Fruit fly (Drosophila melanogaster) whole organism, embryonic: ENCODE measurements around the gene zyd.

Source experiments
- Atf-2 ChIP-seq: fragments of 200-800 bp; sonication (Bioruptor generic); optimal IDR thresholded peaks from 2 replicates; lab custom pipeline; 2016; ENCODE audit warnings: missing biosample characterization, missing genetic modification characterization
- CG10209 ChIP-seq: fragments of 200-800 bp; sonication (Bioruptor generic); optimal IDR thresholded peaks from 3 replicates; lab custom pipeline; 2017; ENCODE audit warnings: missing biosample characterization, mild to moderate bottlenecking, missing genetic modification characterization, missing genetic modification reagents
- CG10462 ChIP-seq: fragments of 200-800 bp; sonication (Bioruptor generic); optimal IDR thresholded peaks from 2 replicates; lab custom pipeline; 2016; ENCODE audit warnings: missing biosample characterization, missing genetic modification characterization
- CG10543 ChIP-seq: fragments of 200-800 bp; sonication (Bioruptor generic); optimal IDR thresholded peaks from 3 replicates; lab custom pipeline; 2017; ENCODE audit warnings: missing biosample characterization, mild to moderate bottlenecking, missing genetic modification characterization, moderate library complexity
- CG11456 ChIP-seq: fragments of 200-800 bp; sonication (Bioruptor generic); IDR thresholded peaks from 3 replicates; pipeline ENCODE4 v1.3.6; 2022; ENCODE audit warnings: missing biosample characterization, missing genetic modification characterization
- CG12942 ChIP-seq: fragments of 200-800 bp; sonication (Bioruptor generic); optimal IDR thresholded peaks from 3 replicates; lab custom pipeline; 2016; ENCODE audit warnings: missing biosample characterization, missing genetic modification characterization
- CG13775 ChIP-seq: fragments of 200-800 bp; sonication (Bioruptor generic); optimal IDR thresholded peaks from 3 replicates; lab custom pipeline; 2017; ENCODE audit warnings: missing biosample characterization, mild to moderate bottlenecking, missing genetic modification characterization
- CG14667 ChIP-seq: fragments of 200-800 bp; sonication (Bioruptor generic); IDR thresholded peaks from 2 replicates; pipeline ENCODE4 v1.3.6; 2022; ENCODE audit warnings: missing biosample characterization, missing genetic modification characterization
- CG14965 ChIP-seq: fragments of 200-800 bp; sonication (Bioruptor generic); optimal IDR thresholded peaks from 2 replicates; lab custom pipeline; 2016; ENCODE audit warnings: missing biosample characterization, missing genetic modification characterization, borderline replicate concordance
- CG1602 ChIP-seq: fragments of 200-800 bp; sonication (Bioruptor generic); optimal IDR thresholded peaks from 3 replicates; lab custom pipeline; 2016; ENCODE audit warnings: missing biosample characterization, missing genetic modification characterization
- CG16815 ChIP-seq: fragments of 200-800 bp; sonication (Bioruptor generic); optimal IDR thresholded peaks from 3 replicates; lab custom pipeline; 2017; ENCODE audit warnings: missing biosample characterization, mild to moderate bottlenecking, missing genetic modification characterization
- CG17385 ChIP-seq: fragments of 200-800 bp; sonication (Bioruptor generic); optimal IDR thresholded peaks from 3 replicates; lab custom pipeline; 2018; ENCODE audit warnings: missing biosample characterization, mild to moderate bottlenecking, missing genetic modification characterization
- CG2678 ChIP-seq: fragments of 200-800 bp; sonication (Bioruptor generic); optimal IDR thresholded peaks from 3 replicates; lab custom pipeline; 2019; ENCODE audit warnings: missing biosample characterization, mild to moderate bottlenecking, missing genetic modification characterization, moderate library complexity
- CG2712 ChIP-seq: fragments of 200-800 bp; optimal IDR thresholded peaks from 3 replicates; lab custom pipeline; 2019; ENCODE audit warnings: missing biosample characterization, mild to moderate bottlenecking, missing genetic modification characterization, moderate library complexity
- CG2875 ChIP-seq: fragments of 200-800 bp; sonication (Bioruptor generic); optimal IDR thresholded peaks from 2 replicates; lab custom pipeline; 2017; ENCODE audit warnings: missing biosample characterization, mild to moderate bottlenecking, missing genetic modification characterization, missing genetic modification reagents
- CG33557 ChIP-seq: fragments of 200-800 bp; sonication (Bioruptor generic); optimal IDR thresholded peaks from 2 replicates; lab custom pipeline; 2019; ENCODE audit warnings: missing biosample characterization, mild to moderate bottlenecking, missing genetic modification characterization, moderate library complexity
- CG5180 ChIP-seq: fragments of 200-800 bp; sonication (Bioruptor generic); optimal IDR thresholded peaks from 3 replicates; lab custom pipeline; 2017; ENCODE audit warnings: missing biosample characterization, missing genetic modification characterization, mild to moderate bottlenecking, moderate library complexity, missing genetic modification reagents
- CG7556 ChIP-seq: fragments of 200-800 bp; sonication (Bioruptor generic); optimal IDR thresholded peaks from 2 replicates; lab custom pipeline; 2017; ENCODE audit warnings: missing biosample characterization, mild to moderate bottlenecking, missing genetic modification characterization
- CG9876 ChIP-seq: fragments of 200-800 bp; sonication (Bioruptor generic); optimal IDR thresholded peaks from 2 replicates; lab custom pipeline; 2016; ENCODE audit warnings: missing biosample characterization, missing genetic modification characterization
- CG9932 ChIP-seq: fragments of 200-800 bp; sonication (Bioruptor generic); IDR thresholded peaks from 2 replicates; pipeline ENCODE4 v1.3.6; 2022; ENCODE audit warnings: missing biosample characterization, missing genetic modification characterization
- Ets97D ChIP-seq: fragments of 200-800 bp; sonication (Bioruptor generic); optimal IDR thresholded peaks from 3 replicates; lab custom pipeline; 2016; ENCODE audit warnings: missing biosample characterization, missing genetic modification characterization
- Fer1 ChIP-seq: fragments of 200-800 bp; sonication (Bioruptor generic); optimal IDR thresholded peaks from 2 replicates; lab custom pipeline; 2017; ENCODE audit warnings: missing biosample characterization, mild to moderate bottlenecking, missing genetic modification characterization
- Lpt ChIP-seq: fragments of >200 bp; optimal IDR thresholded peaks from 2 replicates; lab custom pipeline; 2018; ENCODE audit warnings: missing biosample characterization, missing genetic modification characterization
- NFAT ChIP-seq: fragments of 200-800 bp; sonication (Bioruptor generic); IDR thresholded peaks from 2 replicates; pipeline ENCODE4 v1.3.6; 2022; ENCODE audit warnings: missing biosample characterization, missing genetic modification characterization
- Six4 ChIP-seq: fragments of 200-800 bp; sonication (Bioruptor generic); optimal IDR thresholded peaks from 2 replicates; lab custom pipeline; 2016; ENCODE audit warnings: missing biosample characterization, missing genetic modification characterization
- Spps ChIP-seq: fragments of 200-800 bp; sonication (Bioruptor generic); optimal IDR thresholded peaks from 2 replicates; lab custom pipeline; 2018; ENCODE audit warnings: missing biosample characterization, mild to moderate bottlenecking, missing genetic modification characterization
- Xrp1 ChIP-seq: fragments of 200-800 bp; sonication (Bioruptor generic); IDR thresholded peaks from 2 replicates; pipeline ENCODE4 v1.3.6; 2022; ENCODE audit warnings: missing biosample characterization, missing genetic modification characterization
- ac ChIP-seq: fragments of 200-800 bp; sonication (Bioruptor generic); optimal IDR thresholded peaks from 3 replicates; lab custom pipeline; 2017; ENCODE audit warnings: missing biosample characterization, mild to moderate bottlenecking, missing genetic modification characterization
- ara ChIP-seq: fragments of 200-800 bp; sonication (Bioruptor generic); IDR thresholded peaks from 2 replicates; pipeline ENCODE4 v1.3.6; 2022; ENCODE audit warnings: missing biosample characterization, missing genetic modification characterization
- ato ChIP-seq: fragments of 200-800 bp; sonication (Bioruptor generic); IDR thresholded peaks from 2 replicates; pipeline ENCODE4 v1.3.6; 2022; ENCODE audit warnings: missing biosample characterization, missing genetic modification characterization; ENCODE audit not compliant: partially characterized antibody
- caup ChIP-seq: fragments of 200-800 bp; sonication (Bioruptor generic); optimal IDR thresholded peaks from 3 replicates; lab custom pipeline; 2017; ENCODE audit warnings: missing biosample characterization, mild to moderate bottlenecking, missing genetic modification characterization, moderate library complexity; ENCODE audit not compliant: severe bottlenecking
- cwo ChIP-seq: fragments of 200-800 bp; sonication (Bioruptor generic); optimal IDR thresholded peaks from 3 replicates; lab custom pipeline; 2017; ENCODE audit warnings: missing biosample characterization, missing genetic modification characterization, mild to moderate bottlenecking, moderate library complexity, missing genetic modification reagents
- esg ChIP-seq: fragments of 200-800 bp; sonication (Bioruptor generic); conservative IDR thresholded peaks from 2 replicates; pipeline ENCODE4 v1.3.6; 2022; ENCODE audit warnings: missing biosample characterization, missing genetic modification characterization
- fd64A ChIP-seq: fragments of 200-800 bp; sonication (Bioruptor generic); optimal IDR thresholded peaks from 3 replicates; lab custom pipeline; 2018; ENCODE audit warnings: missing biosample characterization, mild to moderate bottlenecking, missing genetic modification characterization
- fu2 ChIP-seq: fragments of 200-800 bp; sonication (Bioruptor generic); optimal IDR thresholded peaks from 2 replicates; lab custom pipeline; 2016; ENCODE audit warnings: missing biosample characterization, missing genetic modification characterization
- gcm ChIP-seq: fragments of 200-800 bp; sonication (Bioruptor generic); optimal IDR thresholded peaks from 2 replicates; lab custom pipeline; 2019; ENCODE audit warnings: missing biosample characterization, mild to moderate bottlenecking, missing genetic modification characterization, moderate library complexity
- gem ChIP-seq: fragments of 200-800 bp; sonication (Bioruptor generic); optimal IDR thresholded peaks from 2 replicates; lab custom pipeline; 2019; ENCODE audit warnings: missing biosample characterization, mild to moderate bottlenecking, missing genetic modification characterization, moderate library complexity
- grn ChIP-seq: fragments of 200-800 bp; sonication (Bioruptor generic); optimal IDR thresholded peaks from 3 replicates; lab custom pipeline; 2017; ENCODE audit warnings: missing biosample characterization, missing genetic modification characterization
- hb ChIP-seq: fragments of 200-800 bp; sonication (Bioruptor generic); IDR thresholded peaks from 3 replicates; pipeline ENCODE4 v1.3.6; 2022; ENCODE audit warnings: missing biosample characterization, missing genetic modification characterization; ENCODE audit not compliant: partially characterized antibody
- lov ChIP-seq, 2 experiments: fragments of 200-800 bp in 1 of 2; fragments of >200 bp in 1 of 2; sonication (Bioruptor generic) in 1 of 2; IDR thresholded peaks in 1 of 2; optimal IDR thresholded peaks in 1 of 2; 2 replicates in 1 of 2; 3 replicates in 1 of 2; pipeline versions ENCODE4 v1.3.6 to Lab custom; 2017 to 2022; ENCODE audit warnings: missing biosample characterization in 1 of 2, missing genetic modification characterization in 1 of 2
- pfk ChIP-seq: fragments of 200-800 bp; sonication (Bioruptor generic); optimal IDR thresholded peaks from 2 replicates; lab custom pipeline; 2018; ENCODE audit warnings: missing biosample characterization, mild to moderate bottlenecking, missing genetic modification characterization, moderate library complexity
- pros ChIP-seq: fragments of 200-800 bp; sonication (Bioruptor generic); optimal IDR thresholded peaks from 3 replicates; lab custom pipeline; 2019; ENCODE audit warnings: missing biosample characterization, mild to moderate bottlenecking, missing genetic modification characterization, moderate library complexity
- sens ChIP-seq: fragments of 200-800 bp; sonication (Bioruptor generic); peaks from one replicate; lab custom pipeline; 2016; ENCODE audit warnings: missing biosample characterization, missing genetic modification characterization
- sima ChIP-seq: fragments of 200-800 bp; sonication (Bioruptor generic); optimal IDR thresholded peaks from 2 replicates; lab custom pipeline; 2016; ENCODE audit warnings: missing biosample characterization, missing genetic modification characterization
- tap ChIP-seq: fragments of 200-800 bp; optimal IDR thresholded peaks from 3 replicates; lab custom pipeline; 2019; ENCODE audit warnings: missing biosample characterization, mild to moderate bottlenecking, missing genetic modification characterization, moderate library complexity
- tin ChIP-seq: fragments of 200-800 bp; sonication (Bioruptor generic); optimal IDR thresholded peaks from 3 replicates; lab custom pipeline; 2016; ENCODE audit warnings: missing biosample characterization, missing genetic modification characterization
- ttk ChIP-seq: fragments of 200-800 bp; sonication (Bioruptor generic); IDR thresholded peaks from 2 replicates; pipeline ENCODE4 v2.1.2; 2022; ENCODE audit warnings: missing biosample characterization, missing genetic modification characterization
- tup ChIP-seq: fragments of 200-800 bp; sonication (Bioruptor generic); optimal IDR thresholded peaks from 2 replicates; lab custom pipeline; 2016; ENCODE audit warnings: missing biosample characterization, mild to moderate bottlenecking, missing genetic modification characterization, moderate library complexity
- usp ChIP-seq: fragments of >200 bp; optimal IDR thresholded peaks from 2 replicates; lab custom pipeline; 2017; ENCODE audit warnings: missing biosample characterization, missing genetic modification characterization
- vfl ChIP-seq: fragments of 200-800 bp; sonication (Bioruptor generic); optimal IDR thresholded peaks from 2 replicates; lab custom pipeline; 2016; ENCODE audit warnings: missing biosample characterization, missing genetic modification characterization
- zf30C ChIP-seq: fragments of 200-800 bp; sonication (Bioruptor generic); optimal IDR thresholded peaks from 3 replicates; lab custom pipeline; 2018; ENCODE audit warnings: missing biosample characterization, mild to moderate bottlenecking, missing genetic modification characterization

zyd gene

dm6 chrX:23013208-23013607, 9.5 kb upstream of the zyd start, which contains the start of the genes Rab21 and Coa7 (continued):
- TF ChIP-seq esg (GFP tag; lab: Robert Waterston, UW): no peak
- TF ChIP-seq CG17385 (GFP tag; lab: Kevin White, UChicago): no peak
- no peak for TF ChIP-seq Six4 (GFP tag; lab: Kevin White, UChicago)
- TF ChIP-seq vfl (GFP tag; lab: Kevin White, UChicago): no peak
- no peak for TF ChIP-seq CG16815
- no peak for TF ChIP-seq ac (GFP tag; lab: Kevin White, UChicago)
- no peak for TF ChIP-seq Atf-2 (GFP tag; lab: Kevin White, UChicago)
- no peak for TF ChIP-seq CG10462 (GFP tag; lab: Kevin White, UChicago)
- TF ChIP-seq fu2 (GFP tag; lab: Kevin White, UChicago): no peak
- no peak for TF ChIP-seq tap (tag; lab: Kevin White, UChicago)
- no peak for TF ChIP-seq ara
- TF ChIP-seq CG5180: no peak
- TF ChIP-seq CG1602: no peak
- no peak for TF ChIP-seq CG14667 (GFP tag; lab: Robert Waterston, UW)
- no peak for TF ChIP-seq Xrp1 (GFP tag; lab: Robert Waterston, UW)
- peak; percentile 16 for TF ChIP-seq gem
- no peak for TF ChIP-seq tup (GFP tag; lab: Kevin White, UChicago)
- no peak for TF ChIP-seq CG33557 (GFP tag; lab: Kevin White, UChicago)
- TF ChIP-seq pfk (GFP tag; lab: Kevin White, UChicago): no peak
- no peak for TF ChIP-seq gcm (GFP tag; lab: Kevin White, UChicago)
- no peak for TF ChIP-seq CG13775 (GFP tag; lab: Kevin White, UChicago)
- TF ChIP-seq hb (GFP tag; lab: Robert Waterston, UW): peak; percentile 95
- TF ChIP-seq sima: no peak
- no peak for TF ChIP-seq grn (GFP tag; lab: Kevin White, UChicago)
- TF ChIP-seq pros (GFP tag; lab: Kevin White, UChicago): no peak
- peak; percentile 29 for TF ChIP-seq tin
- TF ChIP-seq Ets97D (GFP tag; lab: Kevin White, UChicago): peak; percentile 72
- no peak for TF ChIP-seq NFAT (GFP tag; lab: Robert Waterston, UW)
- no peak for TF ChIP-seq CG11456 (GFP tag; lab: Robert Waterston, UW)
- no peak for TF ChIP-seq fd64A (GFP tag; lab: Kevin White, UChicago)
- no peak for TF ChIP-seq CG2678 (tag; lab: Kevin White, UChicago)
- TF ChIP-seq zf30C: no peak
- no peak for TF ChIP-seq CG14965 (GFP tag; lab: Kevin White, UChicago)
- no peak for TF ChIP-seq CG2875 (GFP tag; lab: Kevin White, UChicago)
- peak; percentile 66 for TF ChIP-seq CG9932 (GFP tag; lab: Robert Waterston, UW)
- TF ChIP-seq caup (GFP tag; lab: Kevin White, UChicago): no peak
- TF ChIP-seq CG7556 (GFP tag; lab: Kevin White, UChicago): no peak
- TF ChIP-seq CG12942 (GFP tag; lab: Kevin White, UChicago): no peak
- TF ChIP-seq CG10543: no peak
- TF ChIP-seq Lpt (GFP tag; lab: Kevin White, UChicago): no peak
- TF ChIP-seq sens (GFP tag; lab: Kevin White, UChicago): peak; percentile 84
- TF ChIP-seq CG9876: no peak
- no peak for TF ChIP-seq CG10209
- TF ChIP-seq cwo (GFP tag; lab: Kevin White, UChicago): no peak
- no peak for TF ChIP-seq ttk (GFP tag; lab: Robert Waterston, UW)
- peak; percentile 77 for TF ChIP-seq ato (GFP tag; lab: Robert Waterston, UW)
- no peak for TF ChIP-seq Spps (tag; lab: Kevin White, UChicago)
- TF ChIP-seq usp (GFP tag; lab: Kevin White, UChicago): no peak
- peak; percentile 8 for TF ChIP-seq CG2712 (tag; lab: Kevin White, UChicago)
- TF ChIP-seq lov (optimal IDR thresholded peaks at IDR 0.05; lab: Kevin White, UChicago): no peak
- TF ChIP-seq lov (GFP tag; IDR thresholded peaks at IDR 0.05; lab: Robert Waterston, UW): no peak
- no peak for TF ChIP-seq Fer1 (GFP tag; lab: Kevin White, UChicago)
